Worm (Caenorhabditis elegans) whole organism, mixed stage, embryonic: ENCODE data around the gene alh-6.

Experiments
- cnd-1 ChIP-seq: fragments of 200-800 bp; sonication (Bioruptor generic); optimal IDR thresholded peaks from 2 replicates; lab custom pipeline; 2018; ENCODE audit warnings: mild to moderate bottlenecking, missing genetic modification characterization, missing compliant biosample characterization
- ham-2 ChIP-seq: fragments of 200-800 bp; sonication (Bioruptor generic); optimal IDR thresholded peaks from 2 replicates; lab custom pipeline; 2018; ENCODE audit warnings: mild to moderate bottlenecking, missing genetic modification characterization, missing compliant biosample characterization
- lsy-2 ChIP-seq: fragments of 150-350 bp; optimal IDR thresholded peaks from 2 replicates; lab custom pipeline; 2014; ENCODE audit warnings: missing biosample characterization, missing genetic modification characterization
- mab-5 ChIP-seq: fragments of 150-350 bp; optimal IDR thresholded peaks from 2 replicates; lab custom pipeline; 2014; ENCODE audit warnings: missing biosample characterization, missing genetic modification characterization
- nhr-237 ChIP-seq: fragments of 150-350 bp; optimal IDR thresholded peaks from 2 replicates; lab custom pipeline; 2014; ENCODE audit warnings: missing biosample characterization, missing genetic modification characterization
- nhr-28 ChIP-seq: fragments of 150-350 bp; optimal IDR thresholded peaks from 2 replicates; lab custom pipeline; 2014; ENCODE audit warnings: missing biosample characterization, missing genetic modification characterization
- nhr-76 ChIP-seq: sonication (generic microtip); optimal IDR thresholded peaks from 2 replicates; lab custom pipeline; 2017; ENCODE audit warnings: missing biosample characterization, missing genetic modification characterization
- unc-120 ChIP-seq: sonication (generic microtip); optimal IDR thresholded peaks from 2 replicates; lab custom pipeline; 2017; ENCODE audit warnings: missing genetic modification characterization, missing compliant biosample characterization; ENCODE audit not compliant: poor library complexity, severe bottlenecking
- ztf-11 ChIP-seq: fragments of 150-350 bp; optimal IDR thresholded peaks from 2 replicates; lab custom pipeline; 2014; ENCODE audit warnings: missing biosample characterization, missing genetic modification characterization

- TF ChIP-seq ztf-11 (tag; lab: Kevin White, UChicago), result no peak
- no peak for TF ChIP-seq nhr-76 (tag; lab: Kevin White, UChicago)
- no peak for TF ChIP-seq mab-5 (tag; lab: Kevin White, UChicago)
- TF ChIP-seq ham-2 (GFP tag; lab: Kevin White, UChicago), result no peak
- TF ChIP-seq unc-120 (tag; lab: Kevin White, UChicago), result no peak
- TF ChIP-seq nhr-237, result no peak
- TF ChIP-seq nhr-28 (tag; lab: Kevin White, UChicago), result no peak
- TF ChIP-seq cnd-1, result no peak
- no peak for TF ChIP-seq lsy-2
Observed at ce11 chrII:1338196-1338595, 28.3 kb upstream of the alh-6 start.
